Fruit fly (Drosophila melanogaster) whole organism, embryonic: Measurements from ENCODE around the gene kirre.

Experiments used
- Atf-2 ChIP-seq: fragments of 200-800 bp; sonication (Bioruptor generic); optimal IDR thresholded peaks from 2 replicates; lab custom pipeline; 2016; ENCODE audit warnings: missing biosample characterization, missing genetic modification characterization
- CG10267 ChIP-seq: fragments of 200-800 bp; sonication (Bioruptor generic); optimal IDR thresholded peaks from 2 replicates; lab custom pipeline; 2018; ENCODE audit warnings: missing biosample characterization, mild to moderate bottlenecking, missing genetic modification characterization, moderate library complexity
- CG10321 ChIP-seq: fragments of 200-800 bp; sonication (Bioruptor generic); IDR thresholded peaks from 2 replicates; pipeline ENCODE4 v1.3.6; 2022; ENCODE audit warnings: missing biosample characterization, missing genetic modification characterization
- CG11560 ChIP-seq: fragments of 200-800 bp; sonication (Bioruptor generic); IDR thresholded peaks from 3 replicates; pipeline ENCODE4 v1.3.6; 2022; ENCODE audit warnings: missing biosample characterization, missing genetic modification characterization
- CG13296 ChIP-seq: fragments of 200-800 bp; sonication (Bioruptor generic); optimal IDR thresholded peaks from 3 replicates; lab custom pipeline; 2018; ENCODE audit warnings: missing biosample characterization, mild to moderate bottlenecking, missing genetic modification characterization
- CG15514 ChIP-seq: fragments of 200-800 bp; sonication (Bioruptor generic); optimal IDR thresholded peaks from 3 replicates; lab custom pipeline; 2017; ENCODE audit warnings: missing biosample characterization, missing genetic modification characterization, mild to moderate bottlenecking, moderate library complexity, missing genetic modification reagents
- CG17359 ChIP-seq: fragments of 200-800 bp; sonication (Bioruptor generic); optimal IDR thresholded peaks from 3 replicates; lab custom pipeline; 2018; ENCODE audit warnings: missing biosample characterization, mild to moderate bottlenecking, missing genetic modification characterization, moderate library complexity
- CG34224 ChIP-seq: fragments of 200-800 bp; sonication (Bioruptor generic); IDR thresholded peaks from 3 replicates; pipeline ENCODE4 v1.3.6; 2022; ENCODE audit warnings: missing biosample characterization, missing genetic modification characterization; ENCODE audit not compliant: partially characterized antibody
- CG34376 ChIP-seq: fragments of 200-800 bp; sonication (Bioruptor generic); optimal IDR thresholded peaks from 2 replicates; lab custom pipeline; 2018; ENCODE audit warnings: missing biosample characterization, mild to moderate bottlenecking, missing genetic modification characterization
- CG3847 ChIP-seq: fragments of 200-800 bp; sonication (Bioruptor generic); IDR thresholded peaks from 2 replicates; pipeline ENCODE4 v1.3.6; 2022; ENCODE audit warnings: missing biosample characterization, missing genetic modification characterization
- CG42726 ChIP-seq: fragments of 200-800 bp; sonication (Bioruptor generic); IDR thresholded peaks from 2 replicates; pipeline ENCODE4 v1.3.6; 2022; ENCODE audit warnings: missing biosample characterization, missing genetic modification characterization; ENCODE audit not compliant: partially characterized antibody
- CG4424 ChIP-seq: fragments of 200-800 bp; sonication (Bioruptor generic); optimal IDR thresholded peaks from 3 replicates; lab custom pipeline; 2016; ENCODE audit warnings: missing biosample characterization, missing genetic modification characterization
- CG4617 ChIP-seq: fragments of 200-800 bp; sonication (Bioruptor generic); optimal IDR thresholded peaks from 3 replicates; lab custom pipeline; 2016; ENCODE audit warnings: missing biosample characterization, missing genetic modification characterization, borderline replicate concordance
- CG6791 ChIP-seq: fragments of 200-800 bp; sonication (Bioruptor generic); IDR thresholded peaks from 3 replicates; pipeline ENCODE4 v1.3.6; 2022; ENCODE audit warnings: missing biosample characterization, missing genetic modification characterization; ENCODE audit not compliant: partially characterized antibody
- CG7357 ChIP-seq: fragments of 200-800 bp; sonication (Bioruptor generic); IDR thresholded peaks from 3 replicates; pipeline ENCODE4 v1.3.6; 2022; ENCODE audit warnings: missing biosample characterization, missing genetic modification characterization
- CG7963 ChIP-seq: fragments of 200-800 bp; sonication (Bioruptor generic); IDR thresholded peaks from 3 replicates; pipeline ENCODE4 v1.3.6; 2022; ENCODE audit warnings: missing biosample characterization, missing genetic modification characterization; ENCODE audit not compliant: partially characterized antibody
- CG8290 ChIP-seq, 3 experiments: fragments of 200-800 bp; sonication (Bioruptor generic); optimal IDR thresholded peaks; 2 replicates each; lab custom pipeline; 2016 to 2019; ENCODE audit warnings: missing biosample characterization in 3 of 3, missing genetic modification characterization in 3 of 3, mild to moderate bottlenecking in 2 of 3, moderate library complexity in 1 of 3
- CG9932 ChIP-seq: fragments of 200-800 bp; sonication (Bioruptor generic); IDR thresholded peaks from 2 replicates; pipeline ENCODE4 v1.3.6; 2022; ENCODE audit warnings: missing biosample characterization, missing genetic modification characterization
- Dll ChIP-seq: fragments of 200-800 bp; sonication (Bioruptor generic); IDR thresholded peaks from 4 replicates; pipeline ENCODE4 v1.3.6; 2022; ENCODE audit warnings: missing biosample characterization, missing genetic modification characterization; ENCODE audit not compliant: partially characterized antibody
- Med ChIP-seq: fragments of 200-800 bp; sonication (Bioruptor generic); peaks from one replicate; lab custom pipeline; 2016; ENCODE audit warnings: missing biosample characterization, missing genetic modification characterization, mild to moderate bottlenecking, inconsistent platforms, moderate library complexity
- NC2α ChIP-seq: fragments of 200-800 bp; sonication (Bioruptor generic); optimal IDR thresholded peaks from 2 replicates; lab custom pipeline; 2016; ENCODE audit warnings: missing biosample characterization, missing genetic modification characterization
- Nf-YA ChIP-seq: fragments of 200-800 bp; sonication (Bioruptor generic); IDR thresholded peaks from 2 replicates; pipeline ENCODE4 v1.3.6; 2022; ENCODE audit warnings: missing biosample characterization, missing genetic modification characterization
- Optix ChIP-seq: fragments of 200-800 bp; sonication (Bioruptor generic); IDR thresholded peaks from 3 replicates; pipeline ENCODE4 v1.3.6; 2022; ENCODE audit warnings: missing biosample characterization, missing genetic modification characterization
- Ravus ChIP-seq: fragments of 200-800 bp; sonication (Bioruptor generic); IDR thresholded peaks from 2 replicates; pipeline ENCODE4 v1.3.6; 2022; ENCODE audit warnings: missing biosample characterization, missing genetic modification characterization
- Sry-δ ChIP-seq: fragments of 200-800 bp; sonication (Bioruptor generic); optimal IDR thresholded peaks from 2 replicates; lab custom pipeline; 2016; ENCODE audit warnings: missing biosample characterization, missing genetic modification characterization
- amos ChIP-seq: fragments of 200-800 bp; sonication (Bioruptor generic); IDR thresholded peaks from 2 replicates; pipeline ENCODE4 v1.3.6; 2022; ENCODE audit warnings: missing biosample characterization, missing genetic modification characterization; ENCODE audit not compliant: partially characterized antibody
- ato ChIP-seq: fragments of 200-800 bp; sonication (Bioruptor generic); IDR thresholded peaks from 2 replicates; pipeline ENCODE4 v1.3.6; 2022; ENCODE audit warnings: missing biosample characterization, missing genetic modification characterization; ENCODE audit not compliant: partially characterized antibody
- bbx ChIP-seq: fragments of 200-800 bp; sonication (Bioruptor generic); IDR thresholded peaks from 2 replicates; pipeline ENCODE4 v1.3.6; 2022; ENCODE audit warnings: missing biosample characterization, missing genetic modification characterization; ENCODE audit not compliant: partially characterized antibody
- corto ChIP-seq: fragments of 200-800 bp; sonication (Bioruptor generic); optimal IDR thresholded peaks from 2 replicates; lab custom pipeline; 2016; ENCODE audit warnings: missing biosample characterization, mild to moderate bottlenecking, missing genetic modification characterization, moderate library complexity
- croc ChIP-seq: fragments of 200-800 bp; sonication (Bioruptor generic); conservative IDR thresholded peaks from 3 replicates; pipeline ENCODE4 v1.3.6; 2022; ENCODE audit warnings: missing biosample characterization, missing genetic modification characterization
- danr ChIP-seq: fragments of 200-800 bp; sonication (Bioruptor generic); IDR thresholded peaks from 2 replicates; pipeline ENCODE4 v1.3.6; 2022; ENCODE audit warnings: missing biosample characterization, missing genetic modification characterization
- ems ChIP-seq: fragments of 200-800 bp; sonication (Bioruptor generic); optimal IDR thresholded peaks from 3 replicates; lab custom pipeline; 2016; ENCODE audit warnings: missing biosample characterization, missing genetic modification characterization
- fd102C ChIP-seq: fragments of 200-800 bp; sonication (Bioruptor generic); optimal IDR thresholded peaks from 2 replicates; lab custom pipeline; 2018; ENCODE audit warnings: missing biosample characterization, mild to moderate bottlenecking, missing genetic modification characterization, moderate library complexity
- gfzf ChIP-seq: fragments of 200-800 bp; sonication (Bioruptor generic); optimal IDR thresholded peaks from 2 replicates; lab custom pipeline; 2016; ENCODE audit warnings: missing biosample characterization, mild to moderate bottlenecking, missing genetic modification characterization, moderate library complexity
- h ChIP-seq: fragments of >200 bp; optimal IDR thresholded peaks from 2 replicates; lab custom pipeline; 2017
- hbn ChIP-seq: fragments of 200-800 bp; sonication (Bioruptor generic); IDR thresholded peaks from 2 replicates; pipeline ENCODE4 v1.3.6; 2022; ENCODE audit warnings: missing biosample characterization, missing genetic modification characterization; ENCODE audit not compliant: partially characterized antibody
- mam ChIP-seq: fragments of 200-800 bp; sonication (Bioruptor generic); optimal IDR thresholded peaks from 3 replicates; lab custom pipeline; 2016; ENCODE audit warnings: missing biosample characterization, missing genetic modification characterization
- nmo ChIP-seq: fragments of 200-800 bp; sonication (Bioruptor generic); optimal IDR thresholded peaks from 2 replicates; lab custom pipeline; 2018; ENCODE audit warnings: missing biosample characterization, mild to moderate bottlenecking, missing genetic modification characterization, moderate library complexity
- org-1 ChIP-seq: fragments of 200-800 bp; sonication (Bioruptor generic); optimal IDR thresholded peaks from 2 replicates; lab custom pipeline; 2017; ENCODE audit warnings: missing biosample characterization, missing genetic modification characterization
- pb ChIP-seq: fragments of 200-800 bp; sonication (Bioruptor generic); optimal IDR thresholded peaks from 3 replicates; lab custom pipeline; 2016; ENCODE audit warnings: missing biosample characterization, missing genetic modification characterization
- row ChIP-seq: fragments of 200-800 bp; sonication (Bioruptor generic); IDR thresholded peaks from 3 replicates; pipeline ENCODE4 v1.3.6; 2022; ENCODE audit warnings: missing biosample characterization, missing genetic modification characterization
- sd ChIP-seq: fragments of 200-800 bp; sonication (Bioruptor generic); optimal IDR thresholded peaks from 3 replicates; lab custom pipeline; 2018; ENCODE audit warnings: missing biosample characterization, mild to moderate bottlenecking, missing genetic modification characterization, moderate library complexity
- sim ChIP-seq: fragments of 200-800 bp; sonication (Bioruptor generic); IDR thresholded peaks from 2 replicates; pipeline ENCODE4 v1.3.6; 2022; ENCODE audit warnings: missing biosample characterization, missing genetic modification characterization
- sob ChIP-seq: fragments of 200-800 bp; sonication (Bioruptor generic); IDR thresholded peaks from 2 replicates; pipeline ENCODE4 v1.3.6; 2022; ENCODE audit warnings: missing biosample characterization, missing genetic modification characterization
- ssp ChIP-seq: fragments of 200-800 bp; sonication (Bioruptor generic); IDR thresholded peaks from 2 replicates; pipeline ENCODE4 v1.3.6; 2022; ENCODE audit warnings: missing biosample characterization, missing genetic modification characterization
- stwl ChIP-seq: fragments of 200-800 bp; sonication (Bioruptor generic); optimal IDR thresholded peaks from 3 replicates; lab custom pipeline; 2018; ENCODE audit warnings: missing biosample characterization, mild to moderate bottlenecking, missing genetic modification characterization, moderate library complexity
- vnd ChIP-seq: fragments of 200-800 bp; sonication (Bioruptor generic); IDR thresholded peaks from 3 replicates; pipeline ENCODE4 v1.3.6; 2022; ENCODE audit warnings: missing biosample characterization, missing genetic modification characterization; ENCODE audit not compliant: partially characterized antibody
- yki ChIP-seq: fragments of >200 bp; optimal IDR thresholded peaks from 3 replicates; lab custom pipeline; 2018
- zen ChIP-seq: fragments of 200-800 bp; sonication (Bioruptor generic); optimal IDR thresholded peaks from 3 replicates; lab custom pipeline; 2018; ENCODE audit warnings: missing biosample characterization, mild to moderate bottlenecking, missing genetic modification characterization, moderate library complexity
- zen2 ChIP-seq: fragments of 200-800 bp; sonication (Bioruptor generic); IDR thresholded peaks from 3 replicates; pipeline ENCODE4 v1.3.6; 2022; ENCODE audit warnings: missing biosample characterization, missing genetic modification characterization; ENCODE audit not compliant: partially characterized antibody

kirre gene

DNA sequence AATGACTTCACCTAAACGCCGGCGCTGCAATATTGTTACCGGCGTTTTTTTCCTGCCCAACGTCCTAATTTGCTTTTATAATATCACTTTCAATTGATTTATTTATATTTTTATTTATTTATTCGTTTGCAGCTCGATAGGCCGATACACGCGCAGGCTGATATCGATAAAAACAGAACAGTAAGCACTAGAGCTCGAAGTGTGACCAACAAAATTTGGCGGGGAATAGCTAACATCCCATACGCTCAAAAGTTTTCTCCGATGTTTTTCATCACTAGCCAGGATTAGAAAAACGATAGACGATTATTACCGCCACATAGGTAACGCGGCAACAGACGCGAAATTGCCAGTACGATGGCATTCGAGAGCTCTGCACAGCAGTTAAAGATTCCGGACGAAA is 26.4 kb upstream of the kirre start, which contains the start of the genes CG2685 and CG2694:
CG2685 (minus strand) TSS at position 185 of the 400 bp plus-strand sequence.
CG2694 (plus strand) TSS at position 304 of the 400 bp plus-strand sequence.
- TF ChIP-seq Med (peak; percentile 71), CG7357 (GFP tag; lab: Robert Waterston, UW) (no peak), mam (GFP tag; lab: Kevin White, UChicago) (peak; percentile 16), Atf-2 (GFP tag; lab: Kevin White, UChicago) (no peak), CG34376 (GFP tag; lab: Kevin White, UChicago) (no peak), CG8290 (GFP tag; optimal IDR thresholded peaks at IDR 0.05; lab: Kevin White, UChicago) (no peak), CG8290 (tag; optimal IDR thresholded peaks at IDR 0.05; lab: Kevin White, UChicago) (no peak), CG11560 (tag; lab: Robert Waterston, UW) (peak; percentile 39; the same call in 1 of the 3 replicates), ssp (no peak), CG34224 (GFP tag; lab: Robert Waterston, UW) (peak; percentile 85), stwl (peak; percentile 68), Sry-δ (GFP tag; lab: Kevin White, UChicago) (peak; percentile 79), org-1 (no peak), row (peak; percentile 65), CG17359 (tag; lab: Kevin White, UChicago) (no peak), CG9932 (GFP tag; lab: Robert Waterston, UW) (peak; percentile 54; the same call in 1 of the 2 replicates), CG42726 (GFP tag; lab: Robert Waterston, UW) (peak; percentile 44; the same call in 1 of the 2 replicates), danr (GFP tag; lab: Robert Waterston, UW) (no peak), Optix (GFP tag; lab: Robert Waterston, UW) (no peak), CG10267 (tag; lab: Kevin White, UChicago) (peak; percentile 74), CG4617 (peak; percentile 33), bbx (GFP tag; lab: Robert Waterston, UW) (peak; percentile 79), NC2α (GFP tag; lab: Kevin White, UChicago) (no peak), ems (GFP tag; lab: Kevin White, UChicago) (no peak), CG15514 (GFP tag; lab: Kevin White, UChicago) (peak; percentile 90), croc (GFP tag; lab: Robert Waterston, UW) (no peak), corto (GFP tag; lab: Kevin White, UChicago) (no peak), Dll (GFP tag; lab: Robert Waterston, UW) (peak; percentile 67; the same call in 3 of the 4 replicates), amos (GFP tag; lab: Robert Waterston, UW) (peak; percentile 80), sd (no peak), sob (GFP tag; lab: Robert Waterston, UW) (peak; percentile 46), hbn (GFP tag; lab: Robert Waterston, UW) (peak; percentile 72), CG4424 (GFP tag; lab: Kevin White, UChicago) (no peak), gfzf (GFP tag; lab: Kevin White, UChicago) (peak; percentile 65), zen2 (GFP tag; lab: Robert Waterston, UW) (peak; percentile 45; the same call in 1 of the 3 replicates), ato (GFP tag; lab: Robert Waterston, UW) (peak; percentile 68), Ravus (no peak), CG6791 (peak; percentile 80), vnd (peak; percentile 67), zen (peak; percentile 9), h (lab: Kevin White, UChicago) (no peak), CG10321 (GFP tag; lab: Robert Waterston, UW) (no peak), pb (GFP tag; lab: Kevin White, UChicago) (no peak), CG7963 (GFP tag; lab: Robert Waterston, UW) (peak; percentile 68; the same call in 2 of the 3 replicates), fd102C (GFP tag; lab: Kevin White, UChicago) (no peak), nmo (GFP tag; lab: Kevin White, UChicago) (peak; percentile 10), CG3847 (GFP tag; lab: Robert Waterston, UW) (peak; percentile 49; the same call in 1 of the 2 replicates), Nf-YA (GFP tag; lab: Robert Waterston, UW) (no peak), sim (no peak), yki (no peak), CG13296 (GFP tag; lab: Kevin White, UChicago) (no peak)
